Worm (Caenorhabditis elegans) whole organism, L2 larva: Measurements from ENCODE around the gene aaim-1.

Source experiments
- Y55F3AM.14 ChIP-seq: fragments of 200-800 bp; sonication (Bioruptor generic); optimal IDR thresholded peaks from 2 replicates; lab custom pipeline; 2018; ENCODE audit warnings: mild to moderate bottlenecking, missing genetic modification characterization, missing compliant biosample characterization
- ZK546.5 ChIP-seq: sonication (generic microtip); optimal IDR thresholded peaks from 2 replicates; lab custom pipeline; 2017; ENCODE audit warnings: missing biosample characterization, missing genetic modification characterization
- aly-2 ChIP-seq: fragments of 150-350 bp; optimal IDR thresholded peaks from 2 replicates; lab custom pipeline; 2014; ENCODE audit warnings: missing biosample characterization, missing genetic modification characterization
- elt-3 ChIP-seq: sonication (generic microtip); optimal IDR thresholded peaks from 2 replicates; lab custom pipeline; 2017; ENCODE audit warnings: missing biosample characterization, missing genetic modification characterization
- fos-1 ChIP-seq: fragments of 150-350 bp; optimal IDR thresholded peaks from 2 replicates; lab custom pipeline; 2014; ENCODE audit warnings: missing biosample characterization, missing genetic modification characterization
- lin-11 ChIP-seq: fragments of 150-350 bp; sonication (generic microtip); optimal IDR thresholded peaks from 2 replicates; lab custom pipeline; 2014; ENCODE audit warnings: missing biosample characterization, missing genetic modification characterization, inconsistent platforms, mixed read lengths
- lsy-2 ChIP-seq, 2 experiments: fragments of 150-350 bp in 1 of 2; sonication (generic microtip) in 1 of 2; optimal IDR thresholded peaks; 2 replicates each; lab custom pipeline; 2014 to 2017; ENCODE audit warnings: missing biosample characterization in 2 of 2, missing genetic modification characterization in 2 of 2
- mbf-1 ChIP-seq: sonication (generic microtip); optimal IDR thresholded peaks from 2 replicates; lab custom pipeline; 2017; ENCODE audit warnings: missing biosample characterization, missing genetic modification characterization
- skn-1 ChIP-seq: sonication (generic microtip); optimal IDR thresholded peaks from 2 replicates; lab custom pipeline; 2017; ENCODE audit warnings: missing biosample characterization, missing genetic modification characterization
- snpc-4 ChIP-seq: fragments of 150-350 bp; optimal IDR thresholded peaks from 2 replicates; lab custom pipeline; 2014; ENCODE audit warnings: missing biosample characterization, missing genetic modification characterization
- unc-39 ChIP-seq: fragments of 150-350 bp; optimal IDR thresholded peaks from 2 replicates; lab custom pipeline; 2014; ENCODE audit warnings: missing biosample characterization, missing genetic modification characterization
- ztf-11 ChIP-seq: sonication (generic microtip); optimal IDR thresholded peaks from 2 replicates; lab custom pipeline; 2017; ENCODE audit warnings: missing biosample characterization, missing genetic modification characterization

DNA sequence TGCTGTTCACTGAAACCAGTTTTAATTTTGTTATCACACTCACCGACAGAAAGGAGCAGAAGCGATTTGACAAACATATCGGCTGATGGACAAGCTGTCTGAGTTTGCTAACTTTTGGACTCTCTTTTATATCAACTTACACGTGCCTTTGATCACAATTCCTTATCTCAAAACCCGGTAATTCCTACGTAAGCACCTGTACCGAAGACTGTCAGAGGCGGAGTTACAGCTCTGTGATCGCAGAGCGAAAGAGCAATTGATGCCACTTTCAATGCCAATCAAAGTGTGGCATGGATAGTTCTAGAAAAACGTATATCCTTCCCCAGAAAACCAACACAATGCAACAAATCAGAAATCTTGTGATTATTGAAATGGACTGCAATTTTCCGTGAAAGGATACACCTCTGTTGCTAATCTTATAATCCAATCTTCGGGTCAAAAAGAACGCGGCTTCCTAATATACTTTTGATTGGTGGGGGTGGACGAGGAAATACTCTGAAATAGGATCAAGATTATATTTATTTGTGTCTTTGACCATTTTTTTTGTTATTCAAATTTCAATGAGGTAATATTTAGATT is 25.4 kb downstream of the aaim-1 start, which contains the start of gene ilys-5:
- TF ChIP-seq snpc-4 (no peak), lsy-2 (tag; optimal IDR thresholded peaks at IDR 0.05; lab: Kevin White, UChicago) (no peak), ztf-11 (tag; lab: Kevin White, UChicago) (no peak), unc-39 (no peak), aly-2 (no peak), fos-1 (tag; lab: Kevin White, UChicago) (peak; percentile 26), skn-1 (tag; lab: Kevin White, UChicago) (no peak), ZK546.5 (no peak), mbf-1 (tag; lab: Kevin White, UChicago) (no peak), Y55F3AM.14 (GFP tag; lab: Kevin White, UChicago) (no peak), elt-3 (tag; lab: Kevin White, UChicago) (no peak), lin-11 (tag; lab: Kevin White, UChicago) (no peak)
